Worm (Caenorhabditis elegans) whole organism, L1 larva: ENCODE measurements around the gene cor-1.

ENCODE experiments used
- dpl-1 ChIP-seq, 3 experiments: fragments of 150-350 bp in 2 of 3; sonication (generic microtip) in 1 of 3; optimal IDR thresholded peaks; 2 replicates each; lab custom pipeline; 2014 to 2017; ENCODE audit warnings: missing biosample characterization in 3 of 3, missing genetic modification characterization in 3 of 3, missing genetic modification reagents in 3 of 3
- mep-1 ChIP-seq: fragments of 150-350 bp; optimal IDR thresholded peaks from 2 replicates; lab custom pipeline; 2014; ENCODE audit warnings: missing biosample characterization, missing genetic modification characterization
- nhr-77 ChIP-seq: fragments of 150-350 bp; optimal IDR thresholded peaks from 2 replicates; lab custom pipeline; 2014; ENCODE audit warnings: missing biosample characterization, missing genetic modification characterization
- skn-1 ChIP-seq: fragments of 150-350 bp; optimal IDR thresholded peaks from 2 replicates; lab custom pipeline; 2014; ENCODE audit warnings: missing biosample characterization, missing genetic modification characterization

DNA sequence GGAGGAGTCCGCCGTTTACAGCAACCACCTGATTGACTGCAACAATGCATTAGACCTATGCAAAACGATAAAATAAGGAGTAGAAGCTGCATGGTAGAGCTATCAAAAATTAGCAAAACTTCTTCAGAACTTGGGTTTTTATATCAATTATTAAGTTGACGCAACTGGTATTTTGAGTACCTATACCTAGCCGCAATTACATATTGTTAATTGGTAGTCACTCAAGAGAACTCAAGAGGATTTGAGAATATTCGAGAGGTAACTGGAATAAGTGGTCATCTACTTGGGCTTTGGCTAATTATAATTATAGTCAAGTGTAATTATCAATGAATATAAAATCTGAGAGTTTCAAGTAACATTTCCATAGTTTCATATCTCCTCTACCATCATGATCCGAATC lies 47.7 kb upstream of the cor-1 start, which contains the start of the genes T20G5.13 and T20G5.12:
- no peak for TF ChIP-seq dpl-1 (GFP tag; optimal IDR thresholded peaks at IDR 0.05; lab: Kevin White, UChicago)
- no peak for TF ChIP-seq mep-1 (tag; lab: Kevin White, UChicago)
- TF ChIP-seq skn-1 (tag; lab: Kevin White, UChicago), result no peak
- TF ChIP-seq nhr-77 (tag; lab: Kevin White, UChicago), result no peak
